Worm (Caenorhabditis elegans): ENCODE measurements around the gene sax-1.
A peak's percentile ranks its signal among the peaks of the same experiment; 100 is the strongest.

Gene sax-1

ce11 chrX:3694172-3694571 lies 44.2 kb upstream of the sax-1 start (continued):
- TF ChIP-seq nhr-25 (tag; optimal IDR thresholded peaks at IDR 0.05; ENCODE audit: borderline replicate concordance, insufficient read depth): no peak
- no peak for TF ChIP-seq pqm-1 (tag; optimal IDR thresholded peaks at IDR 0.05)
- TF ChIP-seq daf-8 (GFP tag; IDR thresholded peaks at IDR 0.05): no peak
- TF ChIP-seq nhr-111 (GFP tag; optimal IDR thresholded peaks at IDR 0.05): no peak
- no peak for TF ChIP-seq ama-1 (optimal IDR thresholded peaks at IDR 0.05)
- TF ChIP-seq cey-2 (tag; optimal IDR thresholded peaks at IDR 0.05; ENCODE audit: borderline replicate concordance, insufficient read depth): no peak
- TF ChIP-seq spr-3 (GFP tag; optimal IDR thresholded peaks at IDR 0.05): no peak
- no peak for TF ChIP-seq zfp-2 (tag; optimal IDR thresholded peaks at IDR 0.05)
- no peak for TF ChIP-seq saeg-2 (GFP tag; IDR thresholded peaks at IDR 0.05)
- no peak for TF ChIP-seq ceh-44 (GFP tag; IDR thresholded peaks at IDR 0.05)
- TF ChIP-seq R02D3.7 (tag; optimal IDR thresholded peaks at IDR 0.05): no peak
- TF ChIP-seq dve-1 (tag; optimal IDR thresholded peaks at IDR 0.05; ENCODE audit: insufficient read depth): peak; percentile 4
- no peak for TF ChIP-seq mxl-2 (GFP tag; conservative IDR thresholded peaks at IDR 0.05)
- TF ChIP-seq egl-27 (tag; optimal IDR thresholded peaks at IDR 0.05): no peak
- 0 out of 2 replicates have a peak, but pooled peaks have one; percentile 7 for TF ChIP-seq lim-7 (GFP tag; IDR thresholded peaks at IDR 0.05)
- TF ChIP-seq F49E8.2 (tag; optimal IDR thresholded peaks at IDR 0.05; ENCODE audit: borderline replicate concordance): no peak
- no peak for TF ChIP-seq tra-1 (GFP tag; IDR thresholded peaks at IDR 0.05)
- TF ChIP-seq mes-2 (tag; optimal IDR thresholded peaks at IDR 0.05; ENCODE audit: poor library complexity, severe bottlenecking): peak; percentile 65
- no peak for TF ChIP-seq lir-3 (tag; optimal IDR thresholded peaks at IDR 0.05)
- no peak for TF ChIP-seq madf-5 (GFP tag; IDR thresholded peaks at IDR 0.05)
- TF ChIP-seq daf-12 (tag; optimal IDR thresholded peaks at IDR 0.05): no peak

- no peak for TF ChIP-seq aly-2 (tag; optimal IDR thresholded peaks at IDR 0.05)
Measured at ce11 chrX:3693138-3693537, 43.2 kb upstream of the sax-1 start, which contains the start of gene C02F12.8. TSS of gene C02F12.8 (minus strand) at chrX:3693238.

- no peak for TF ChIP-seq fos-1 (tag; optimal IDR thresholded peaks at IDR 0.05)
- no peak for TF ChIP-seq Y75B8A.6 (GFP tag; IDR thresholded peaks at IDR 0.05)
- TF ChIP-seq saeg-2 (GFP tag; IDR thresholded peaks at IDR 0.05): no peak
- peak; percentile 93 for TF ChIP-seq aha-1 (tag)
- TF ChIP-seq snpc-1.2 (GFP tag; IDR thresholded peaks at IDR 0.05): no peak
- no peak for TF ChIP-seq tra-1 (GFP tag; IDR thresholded peaks at IDR 0.05)
- no peak for TF ChIP-seq lin-13 (GFP tag; optimal IDR thresholded peaks at IDR 0.05)
- no peak for TF ChIP-seq dmd-6 (GFP tag; IDR thresholded peaks at IDR 0.05)
- TF ChIP-seq unc-62 (GFP tag; optimal IDR thresholded peaks at IDR 0.05 in 1 of 2): peak in 1 of 2 experiments; percentile 1
- TF ChIP-seq unc-62 (tag; optimal IDR thresholded peaks at IDR 0.05): no peak
Measured at ce11 chrX:3689802-3690201, 39.9 kb upstream of the sax-1 start.

- TF ChIP-seq madf-9 (GFP tag; conservative IDR thresholded peaks at IDR 0.05) (0 out of 2 replicates have a peak, but pooled peaks have one; percentile 21), F49E8.2 (tag; optimal IDR thresholded peaks at IDR 0.05; ENCODE audit: borderline replicate concordance) (no peak), dve-1 (tag; optimal IDR thresholded peaks at IDR 0.05; ENCODE audit: insufficient read depth) (no peak), hlh-11 (tag; optimal IDR thresholded peaks at IDR 0.05) (peak; percentile 6), snpc-4 (tag; optimal IDR thresholded peaks at IDR 0.05) (no peak), lin-15B (tag; optimal IDR thresholded peaks at IDR 0.05) (no peak), dmd-9 (GFP tag; IDR thresholded peaks at IDR 0.05) (no peak), nhr-11 (tag; optimal IDR thresholded peaks at IDR 0.05) (peak; percentile 43), spr-1 (tag; optimal IDR thresholded peaks at IDR 0.05) (no peak), ceh-32 (tag; optimal IDR thresholded peaks at IDR 0.05; ENCODE audit: poor library complexity) (no peak), daf-16 (GFP tag; optimal IDR thresholded peaks at IDR 0.05) (peak in 1 of 2 experiments; percentile 59), daf-16 (tag; optimal IDR thresholded peaks at IDR 0.05) (no peak), ceh-44 (GFP tag; IDR thresholded peaks at IDR 0.05) (no peak), arid-1 (GFP tag; conservative IDR thresholded peaks at IDR 0.05) (no peak), Y75B8A.6 (GFP tag; IDR thresholded peaks at IDR 0.05) (no peak), dmd-8 (GFP tag; IDR thresholded peaks at IDR 0.05) (0 out of 2 replicates have a peak, but pooled peaks have one; percentile 15)
Measured at ce11 chrX:3689155-3689719, 39.3 kb upstream of the sax-1 start, which contains the start of gene tag-278. TSS of gene tag-278 (minus strand) at chrX:3689205.

Measured in whole organism, L4 larva.